Worm (Caenorhabditis elegans) whole organism, L2 larva: ENCODE measurements around the gene Y43F8C.3.

ENCODE experiments used
- C34F6.9 ChIP-seq: fragments of 150-350 bp; optimal IDR thresholded peaks from 2 replicates; lab custom pipeline; 2014; ENCODE audit warnings: missing biosample characterization, missing genetic modification characterization
- F13H6.1 ChIP-seq: sonication (generic microtip); optimal IDR thresholded peaks from 2 replicates; lab custom pipeline; 2016; ENCODE audit warnings: missing genetic modification characterization, missing compliant biosample characterization
- R02D3.7 ChIP-seq: fragments of 150-350 bp; optimal IDR thresholded peaks from 2 replicates; lab custom pipeline; 2014; ENCODE audit warnings: missing biosample characterization, missing genetic modification characterization
- Y55F3AM.14 ChIP-seq: fragments of 200-800 bp; sonication (Bioruptor generic); optimal IDR thresholded peaks from 2 replicates; lab custom pipeline; 2018; ENCODE audit warnings: mild to moderate bottlenecking, missing genetic modification characterization, missing compliant biosample characterization
- ZK546.5 ChIP-seq: sonication (generic microtip); optimal IDR thresholded peaks from 2 replicates; lab custom pipeline; 2017; ENCODE audit warnings: missing biosample characterization, missing genetic modification characterization
- ama-1 ChIP-seq: fragments of 150-350 bp; optimal IDR thresholded peaks from 2 replicates; lab custom pipeline; 2018; ENCODE audit warnings: inconsistent platforms
- ceh-16 ChIP-seq: fragments of 150-350 bp; optimal IDR thresholded peaks from 2 replicates; lab custom pipeline; 2014; ENCODE audit warnings: missing biosample characterization, missing genetic modification characterization
- ceh-82 ChIP-seq: fragments of 150-350 bp; optimal IDR thresholded peaks from 2 replicates; lab custom pipeline; 2014; ENCODE audit warnings: missing biosample characterization, missing genetic modification characterization
- dmd-4 ChIP-seq: sonication (generic microtip); optimal IDR thresholded peaks from 2 replicates; lab custom pipeline; 2017; ENCODE audit warnings: missing biosample characterization, missing genetic modification characterization
- egl-27 ChIP-seq: sonication (generic microtip); optimal IDR thresholded peaks from 3 replicates; lab custom pipeline; 2017; ENCODE audit warnings: missing biosample characterization, missing genetic modification reagents, missing genetic modification characterization
- elt-1 ChIP-seq: fragments of 150-350 bp; optimal IDR thresholded peaks from 2 replicates; lab custom pipeline; 2014; ENCODE audit warnings: missing biosample characterization, missing genetic modification characterization
- elt-3 ChIP-seq: sonication (generic microtip); optimal IDR thresholded peaks from 2 replicates; lab custom pipeline; 2017; ENCODE audit warnings: missing biosample characterization, missing genetic modification characterization
- fos-1 ChIP-seq: fragments of 150-350 bp; optimal IDR thresholded peaks from 2 replicates; lab custom pipeline; 2014; ENCODE audit warnings: missing biosample characterization, missing genetic modification characterization
- gmeb-1 ChIP-seq: fragments of 150-350 bp; optimal IDR thresholded peaks from 2 replicates; lab custom pipeline; 2014; ENCODE audit warnings: missing biosample characterization, missing genetic modification characterization
- lin-11 ChIP-seq: fragments of 150-350 bp; sonication (generic microtip); optimal IDR thresholded peaks from 2 replicates; lab custom pipeline; 2014; ENCODE audit warnings: missing biosample characterization, missing genetic modification characterization, inconsistent platforms, mixed read lengths
- lsy-2 ChIP-seq, 2 experiments: fragments of 150-350 bp in 1 of 2; sonication (generic microtip) in 1 of 2; optimal IDR thresholded peaks; 2 replicates each; lab custom pipeline; 2014 to 2017; ENCODE audit warnings: missing biosample characterization in 2 of 2, missing genetic modification characterization in 2 of 2
- mab-5 ChIP-seq: fragments of 150-350 bp; optimal IDR thresholded peaks from 2 replicates; lab custom pipeline; 2014; ENCODE audit warnings: missing biosample characterization, missing genetic modification characterization
- mbf-1 ChIP-seq: sonication (generic microtip); optimal IDR thresholded peaks from 2 replicates; lab custom pipeline; 2017; ENCODE audit warnings: missing biosample characterization, missing genetic modification characterization
- mdl-1 ChIP-seq, 2 experiments: fragments of 150-350 bp in 1 of 2; sonication (generic microtip) in 1 of 2; optimal IDR thresholded peaks; 2 replicates each; lab custom pipeline; 2017; ENCODE audit warnings: missing biosample characterization in 2 of 2, missing genetic modification characterization in 2 of 2
- nhr-12 ChIP-seq: fragments of 150-350 bp; optimal IDR thresholded peaks from 2 replicates; lab custom pipeline; 2014; ENCODE audit warnings: missing biosample characterization, missing genetic modification characterization
- nhr-21 ChIP-seq: fragments of 150-350 bp; optimal IDR thresholded peaks from 2 replicates; lab custom pipeline; 2014; ENCODE audit warnings: missing biosample characterization, missing genetic modification characterization
- nhr-237 ChIP-seq: fragments of 150-350 bp; optimal IDR thresholded peaks from 2 replicates; lab custom pipeline; 2014; ENCODE audit warnings: missing biosample characterization, missing genetic modification characterization
- nhr-25 ChIP-seq: fragments of 150-350 bp; sonication (generic microtip); optimal IDR thresholded peaks from 3 replicates; lab custom pipeline; 2014; ENCODE audit warnings: missing biosample characterization, missing genetic modification characterization
- nhr-77 ChIP-seq: fragments of 150-350 bp; optimal IDR thresholded peaks from 2 replicates; lab custom pipeline; 2014; ENCODE audit warnings: missing biosample characterization, missing genetic modification characterization
- peb-1 ChIP-seq: fragments of 150-350 bp; optimal IDR thresholded peaks from 2 replicates; lab custom pipeline; 2014; ENCODE audit warnings: missing biosample characterization, missing genetic modification characterization
- sem-4 ChIP-seq: fragments of 150-350 bp; optimal IDR thresholded peaks from 2 replicates; lab custom pipeline; 2014; ENCODE audit warnings: missing biosample characterization, missing genetic modification reagents, missing genetic modification characterization
- skn-1 ChIP-seq: sonication (generic microtip); optimal IDR thresholded peaks from 2 replicates; lab custom pipeline; 2017; ENCODE audit warnings: missing biosample characterization, missing genetic modification characterization
- sma-9 ChIP-seq, 2 experiments: fragments of 150-350 bp in 1 of 2; sonication (generic microtip) in 1 of 2; optimal IDR thresholded peaks; 2 replicates each; lab custom pipeline; 2014 to 2016; ENCODE audit warnings: missing genetic modification characterization in 2 of 2, mild to moderate bottlenecking in 1 of 2, missing biosample characterization in 1 of 2, missing compliant biosample characterization in 1 of 2, missing genetic modification reagents in 1 of 2, moderate library complexity in 1 of 2
- snpc-4 ChIP-seq: fragments of 150-350 bp; optimal IDR thresholded peaks from 2 replicates; lab custom pipeline; 2014; ENCODE audit warnings: missing biosample characterization, missing genetic modification characterization
- unc-39 ChIP-seq: fragments of 150-350 bp; optimal IDR thresholded peaks from 2 replicates; lab custom pipeline; 2014; ENCODE audit warnings: missing biosample characterization, missing genetic modification characterization
- unc-55 ChIP-seq: fragments of 150-350 bp; sonication (generic microtip); optimal IDR thresholded peaks from 3 replicates; lab custom pipeline; 2014; ENCODE audit warnings: missing biosample characterization, missing genetic modification reagents, missing genetic modification characterization
- unc-62 ChIP-seq: fragments of 150-350 bp; optimal IDR thresholded peaks from 2 replicates; lab custom pipeline; 2014; ENCODE audit warnings: missing biosample characterization, missing genetic modification reagents, missing genetic modification characterization
- zag-1 ChIP-seq: fragments of 150-350 bp; optimal IDR thresholded peaks from 2 replicates; lab custom pipeline; 2014; ENCODE audit warnings: missing biosample characterization, missing genetic modification characterization
- ztf-1 ChIP-seq: fragments of 200-800 bp; sonication (Bioruptor generic); conservative IDR thresholded peaks from 2 replicates; pipeline ENCODE4 v1.3.6; 2022; ENCODE audit warnings: missing genetic modification characterization, missing compliant biosample characterization

Y43F8C.3 gene

ce11 chrV:19640808-19641207 lies 18.4 kb upstream of the Y43F8C.3 start, which contains the start of gene Y43F8C.6:
TSS of gene Y43F8C.6 (minus strand) at chrV:19640908.
- TF ChIP-seq C34F6.9 (tag; lab: Kevin White, UChicago) (no peak), mbf-1 (tag; lab: Kevin White, UChicago) (no peak), lsy-2 (tag; optimal IDR thresholded peaks at IDR 0.05; lab: Kevin White, UChicago) (no peak), unc-62 (GFP tag; lab: Kevin White, UChicago) (no peak), sma-9 (GFP tag; optimal IDR thresholded peaks at IDR 0.05; lab: Kevin White, UChicago) (no peak), sma-9 (tag; optimal IDR thresholded peaks at IDR 0.05; lab: Kevin White, UChicago) (no peak), elt-3 (tag; lab: Kevin White, UChicago) (no peak), F13H6.1 (tag; lab: Kevin White, UChicago) (no peak), dmd-4 (tag; lab: Kevin White, UChicago) (no peak), fos-1 (tag; lab: Kevin White, UChicago) (no peak), Y55F3AM.14 (GFP tag; lab: Kevin White, UChicago) (no peak), nhr-12 (tag; lab: Kevin White, UChicago) (no peak), elt-1 (no peak), mdl-1 (tag; optimal IDR thresholded peaks at IDR 0.05; lab: Kevin White, UChicago) (no peak)

DNA sequence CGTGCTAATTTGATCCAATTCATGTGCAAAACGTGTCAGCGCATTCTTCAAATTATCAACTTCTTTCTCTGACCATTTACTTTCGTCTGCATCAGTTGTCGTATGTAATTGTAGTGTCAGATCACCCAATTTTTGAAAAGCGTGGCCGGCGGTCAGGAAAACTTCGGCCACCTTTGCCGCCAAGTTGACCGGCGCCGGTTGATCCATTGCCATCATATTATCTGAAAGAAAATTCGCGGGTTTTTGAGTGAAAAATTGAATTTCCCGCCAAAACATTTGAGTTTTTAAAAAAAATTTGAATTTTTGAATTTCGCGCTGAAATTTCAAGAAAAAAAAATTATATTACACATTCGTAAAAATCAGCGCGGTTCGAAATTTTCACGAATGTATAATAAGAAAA lies 15.5 kb upstream of the Y43F8C.3 start:
- TF ChIP-seq gmeb-1 (no peak), ceh-16 (tag; lab: Kevin White, UChicago) (no peak), ZK546.5 (tag; lab: Kevin White, UChicago) (no peak), F13H6.1 (tag; lab: Kevin White, UChicago) (no peak), ceh-82 (tag; lab: Kevin White, UChicago) (no peak), snpc-4 (tag; lab: Kevin White, UChicago) (no peak)

- TF ChIP-seq lsy-2 (tag; optimal IDR thresholded peaks at IDR 0.05; lab: Kevin White, UChicago) (no peak), mbf-1 (tag; lab: Kevin White, UChicago) (no peak), mdl-1 (tag; optimal IDR thresholded peaks at IDR 0.05; lab: Kevin White, UChicago) (no peak), snpc-4 (tag; lab: Kevin White, UChicago) (no peak), R02D3.7 (tag; lab: Kevin White, UChicago) (no peak), sem-4 (tag; lab: Kevin White, UChicago) (no peak), Y55F3AM.14 (GFP tag; lab: Kevin White, UChicago) (no peak), unc-39 (tag; lab: Kevin White, UChicago) (no peak), dmd-4 (tag; lab: Kevin White, UChicago) (no peak), unc-55 (GFP tag; lab: Kevin White, UChicago) (no peak), peb-1 (tag; lab: Kevin White, UChicago) (no peak), ztf-1 (GFP tag; lab: Robert Waterston, UW) (no peak), ceh-16 (tag; lab: Kevin White, UChicago) (no peak), mab-5 (tag; lab: Kevin White, UChicago) (no peak), nhr-25 (tag; lab: Kevin White, UChicago) (no peak), egl-27 (no peak), elt-1 (no peak), skn-1 (tag; lab: Kevin White, UChicago) (no peak), nhr-21 (tag; lab: Kevin White, UChicago) (no peak)
These were observed 13.8 kb upstream of the Y43F8C.3 start for ce11 chrV:19636194-19636584.

DNA sequence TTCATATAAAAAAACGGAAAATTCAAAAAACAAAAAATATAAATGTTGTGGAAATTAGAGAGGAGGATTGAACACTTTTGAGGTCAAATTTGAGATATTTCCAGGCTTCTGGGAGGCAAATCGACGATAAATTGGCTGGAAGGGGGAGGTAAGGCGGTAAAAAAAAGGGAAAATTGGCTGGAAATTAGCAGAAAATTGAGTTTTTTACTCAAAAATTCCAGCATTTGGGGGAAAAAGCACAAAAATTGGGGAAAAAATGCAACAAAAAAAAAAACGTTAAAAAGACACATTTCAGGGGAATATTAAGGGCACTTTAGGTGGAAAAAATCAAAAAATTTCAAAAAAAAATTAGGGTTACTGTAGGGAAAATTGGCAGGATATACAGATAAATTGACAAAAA lies 11.8 kb upstream of the Y43F8C.3 start:
- TF ChIP-seq ama-1 (no peak), mab-5 (tag; lab: Kevin White, UChicago) (no peak), nhr-77 (tag; lab: Kevin White, UChicago) (no peak)

ce11 chrV:19632948-19633347 lies 10.5 kb upstream of the Y43F8C.3 start:
- TF ChIP-seq ZK546.5 (tag; lab: Kevin White, UChicago), result no peak
- no peak for TF ChIP-seq skn-1 (tag; lab: Kevin White, UChicago)
- TF ChIP-seq zag-1 (tag; lab: Kevin White, UChicago), result no peak

DNA sequence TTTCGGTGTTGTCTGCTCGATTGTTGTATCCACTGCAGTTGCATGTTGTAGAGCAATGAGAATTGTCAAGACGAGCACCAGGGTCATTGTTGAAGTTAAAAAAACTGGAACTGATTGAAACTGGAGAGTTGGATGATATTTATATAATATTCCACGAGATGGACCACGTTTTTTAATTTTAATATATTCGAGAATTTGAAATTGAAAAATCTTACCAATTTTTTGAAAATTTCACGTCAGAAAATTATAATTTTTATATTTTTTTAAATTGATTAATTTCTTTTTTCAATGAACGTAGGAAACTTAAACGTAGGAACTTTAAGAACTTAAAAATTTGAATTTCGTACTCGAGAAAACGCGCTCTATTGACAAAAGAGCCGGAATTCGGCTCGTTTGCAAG lies 10.1 kb upstream of the Y43F8C.3 start, which contains the start of gene Y43F8C.5:
Gene Y43F8C.5, minus strand, starts transcription at position 101 of the 400 bp plus-strand sequence.
- TF ChIP-seq lin-11, result no peak
- no peak for TF ChIP-seq F13H6.1 (tag; lab: Kevin White, UChicago)
- TF ChIP-seq nhr-237, result no peak
